Fruit fly (Drosophila melanogaster) whole organism, embryonic: ENCODE data around the gene CG31230.

ENCODE experiments used
- ATbp ChIP-seq: fragments of 200-800 bp; sonication (Bioruptor generic); optimal IDR thresholded peaks from 2 replicates; lab custom pipeline; 2017; ENCODE audit warnings: missing biosample characterization, mild to moderate bottlenecking, missing genetic modification characterization, missing genetic modification reagents
- Ada2b ChIP-seq: fragments of 200-800 bp; sonication (Bioruptor generic); IDR thresholded peaks from 2 replicates; pipeline ENCODE4 v1.3.6; 2022; ENCODE audit warnings: missing biosample characterization, missing genetic modification characterization
- Atf6 ChIP-seq: fragments of 200-800 bp; sonication (Bioruptor generic); IDR thresholded peaks from 2 replicates; pipeline ENCODE4 v1.3.6; 2022; ENCODE audit warnings: missing biosample characterization, missing genetic modification characterization
- Awh ChIP-seq: fragments of 200-800 bp; sonication (Bioruptor generic); IDR thresholded peaks from 2 replicates; pipeline ENCODE4, ENCODE4 v1.3.6; 2022; ENCODE audit warnings: missing biosample characterization, missing genetic modification characterization
- Blimp-1 ChIP-seq: fragments of 200-800 bp; sonication (Bioruptor generic); optimal IDR thresholded peaks from 3 replicates; lab custom pipeline; 2018; ENCODE audit warnings: missing biosample characterization, missing genetic modification characterization, mild to moderate bottlenecking, moderate library complexity, missing genetic modification reagents
- CG10147 ChIP-seq: fragments of 200-800 bp; sonication (Bioruptor generic); optimal IDR thresholded peaks from 2 replicates; lab custom pipeline; 2019; ENCODE audit warnings: missing biosample characterization, mild to moderate bottlenecking, missing genetic modification characterization, moderate library complexity
- CG10462 ChIP-seq: fragments of 200-800 bp; sonication (Bioruptor generic); optimal IDR thresholded peaks from 2 replicates; lab custom pipeline; 2016; ENCODE audit warnings: missing biosample characterization, missing genetic modification characterization
- CG10979 ChIP-seq: fragments of 200-800 bp; sonication (Bioruptor generic); optimal IDR thresholded peaks from 2 replicates; lab custom pipeline; 2018; ENCODE audit warnings: missing biosample characterization, mild to moderate bottlenecking, missing genetic modification characterization, moderate library complexity
- CG11456 ChIP-seq: fragments of 200-800 bp; sonication (Bioruptor generic); IDR thresholded peaks from 3 replicates; pipeline ENCODE4 v1.3.6; 2022; ENCODE audit warnings: missing biosample characterization, missing genetic modification characterization
- CG11560 ChIP-seq: fragments of 200-800 bp; sonication (Bioruptor generic); IDR thresholded peaks from 3 replicates; pipeline ENCODE4 v1.3.6; 2022; ENCODE audit warnings: missing biosample characterization, missing genetic modification characterization
- CG12219 ChIP-seq: fragments of 200-800 bp; sonication (Bioruptor generic); optimal IDR thresholded peaks from 3 replicates; lab custom pipeline; 2018; ENCODE audit warnings: missing biosample characterization, mild to moderate bottlenecking, missing genetic modification characterization
- CG13424 ChIP-seq: fragments of 200-800 bp; sonication (Bioruptor generic); optimal IDR thresholded peaks from 2 replicates; lab custom pipeline; 2019; ENCODE audit warnings: missing biosample characterization, mild to moderate bottlenecking, missing genetic modification characterization, moderate library complexity
- CG13775 ChIP-seq: fragments of 200-800 bp; sonication (Bioruptor generic); optimal IDR thresholded peaks from 3 replicates; lab custom pipeline; 2017; ENCODE audit warnings: missing biosample characterization, mild to moderate bottlenecking, missing genetic modification characterization
- CG15601 ChIP-seq: fragments of 200-800 bp; sonication (Bioruptor generic); optimal IDR thresholded peaks from 3 replicates; lab custom pipeline; 2019; ENCODE audit warnings: missing biosample characterization, mild to moderate bottlenecking, missing genetic modification characterization, moderate library complexity
- CG1647 ChIP-seq: fragments of 200-800 bp; sonication (Bioruptor generic); optimal IDR thresholded peaks from 3 replicates; lab custom pipeline; 2016; ENCODE audit warnings: missing biosample characterization, missing genetic modification characterization
- CG16779 ChIP-seq: fragments of 200-800 bp; sonication (Bioruptor generic); IDR thresholded peaks from 2 replicates; pipeline ENCODE4 v1.3.6; 2022; ENCODE audit warnings: missing biosample characterization, missing genetic modification characterization
- CG2875 ChIP-seq: fragments of 200-800 bp; sonication (Bioruptor generic); optimal IDR thresholded peaks from 2 replicates; lab custom pipeline; 2017; ENCODE audit warnings: missing biosample characterization, mild to moderate bottlenecking, missing genetic modification characterization, missing genetic modification reagents
- CG30403 ChIP-seq: fragments of 200-800 bp; sonication (Bioruptor generic); optimal IDR thresholded peaks from 3 replicates; lab custom pipeline; 2016; ENCODE audit warnings: missing biosample characterization, missing genetic modification characterization
- CG31388 ChIP-seq: fragments of 200-800 bp; sonication (Bioruptor generic); optimal IDR thresholded peaks from 2 replicates; lab custom pipeline; 2016; ENCODE audit warnings: missing biosample characterization, missing genetic modification characterization
- CG33213 ChIP-seq: fragments of 200-800 bp; sonication (Bioruptor generic); optimal IDR thresholded peaks from 3 replicates; lab custom pipeline; 2016; ENCODE audit warnings: missing biosample characterization, missing genetic modification characterization
- CG4282 ChIP-seq: fragments of 200-800 bp; sonication (Bioruptor generic); optimal IDR thresholded peaks from 2 replicates; lab custom pipeline; 2016; ENCODE audit warnings: missing biosample characterization, missing genetic modification characterization
- CG4707 ChIP-seq: fragments of 200-800 bp; sonication (Bioruptor generic); optimal IDR thresholded peaks from 2 replicates; lab custom pipeline; 2018; ENCODE audit warnings: missing biosample characterization, mild to moderate bottlenecking, missing genetic modification characterization, moderate library complexity
- CG6654 ChIP-seq: fragments of 200-800 bp; sonication (Bioruptor generic); optimal IDR thresholded peaks from 2 replicates; lab custom pipeline; 2017; ENCODE audit warnings: missing biosample characterization, mild to moderate bottlenecking, missing genetic modification characterization
- CG7271 ChIP-seq: fragments of 200-800 bp; sonication (Bioruptor generic); optimal IDR thresholded peaks from 2 replicates; lab custom pipeline; 2018; ENCODE audit warnings: missing biosample characterization, mild to moderate bottlenecking, missing genetic modification characterization, moderate library complexity
- CG8388 ChIP-seq: fragments of 200-800 bp; sonication (Bioruptor generic); optimal IDR thresholded peaks from 2 replicates; lab custom pipeline; 2019; ENCODE audit warnings: missing biosample characterization, mild to moderate bottlenecking, missing genetic modification characterization, moderate library complexity
- CG8924 ChIP-seq: fragments of 200-800 bp; optimal IDR thresholded peaks from 3 replicates; lab custom pipeline; 2019; ENCODE audit warnings: missing biosample characterization, mild to moderate bottlenecking, missing genetic modification characterization, moderate library complexity
- CoRest ChIP-seq: fragments of 200-800 bp; sonication (Bioruptor generic); optimal IDR thresholded peaks from 3 replicates; lab custom pipeline; 2018; ENCODE audit warnings: missing biosample characterization, mild to moderate bottlenecking, missing genetic modification characterization, moderate library complexity
- MTF-1 ChIP-seq: fragments of 200-800 bp; sonication (Bioruptor generic); optimal IDR thresholded peaks from 2 replicates; lab custom pipeline; 2018; ENCODE audit warnings: missing biosample characterization, mild to moderate bottlenecking, missing genetic modification characterization, borderline replicate concordance
- Max ChIP-seq: fragments of 200-800 bp; sonication (Bioruptor generic); optimal IDR thresholded peaks from 2 replicates; lab custom pipeline; 2016; ENCODE audit warnings: missing biosample characterization, mild to moderate bottlenecking, missing genetic modification characterization
- NC2β ChIP-seq: fragments of 200-800 bp; sonication (Bioruptor generic); optimal IDR thresholded peaks from 2 replicates; lab custom pipeline; 2016; ENCODE audit warnings: missing biosample characterization, missing genetic modification characterization
- Nf-YA ChIP-seq: fragments of 200-800 bp; sonication (Bioruptor generic); IDR thresholded peaks from 2 replicates; pipeline ENCODE4 v1.3.6; 2022; ENCODE audit warnings: missing biosample characterization, missing genetic modification characterization
- Oaz ChIP-seq: fragments of 200-800 bp; sonication (Bioruptor generic); IDR thresholded peaks from 2 replicates; pipeline ENCODE4 v1.3.6; 2022; ENCODE audit warnings: missing biosample characterization, missing genetic modification characterization
- PHDP ChIP-seq: fragments of 200-800 bp; sonication (Bioruptor generic); optimal IDR thresholded peaks from 3 replicates; lab custom pipeline; 2018; ENCODE audit warnings: missing biosample characterization, mild to moderate bottlenecking, missing genetic modification characterization, moderate library complexity
- Side ChIP-seq: fragments of 200-800 bp; sonication (Bioruptor generic); optimal IDR thresholded peaks from 2 replicates; lab custom pipeline; 2016; ENCODE audit warnings: missing biosample characterization, missing genetic modification characterization
- Spps ChIP-seq: fragments of 200-800 bp; sonication (Bioruptor generic); optimal IDR thresholded peaks from 2 replicates; lab custom pipeline; 2018; ENCODE audit warnings: missing biosample characterization, mild to moderate bottlenecking, missing genetic modification characterization
- Trl ChIP-seq, 3 experiments: fragments of >200 bp in 2 of 3; fragments of 200-800 bp in 1 of 3; sonication (Bioruptor generic) in 1 of 3; optimal IDR thresholded peaks; 2 replicates in 1 of 3; 3 replicates in 2 of 3; lab custom pipeline; 2016 to 2017; ENCODE audit warnings: missing biosample characterization in 1 of 3, missing genetic modification characterization in 1 of 3
- aop ChIP-seq: fragments of 200-800 bp; sonication (Bioruptor generic); IDR thresholded peaks from 2 replicates; pipeline ENCODE4 v1.3.6; 2022; ENCODE audit warnings: missing biosample characterization, missing genetic modification characterization
- bigmax ChIP-seq: fragments of 200-800 bp; sonication (Bioruptor generic); optimal IDR thresholded peaks from 2 replicates; lab custom pipeline; 2018; ENCODE audit warnings: missing biosample characterization, mild to moderate bottlenecking, missing genetic modification characterization
- cas ChIP-seq: fragments of 200-800 bp; sonication (Bioruptor generic); IDR thresholded peaks from 2 replicates; pipeline ENCODE4 v1.3.6; 2022; ENCODE audit warnings: missing biosample characterization, missing genetic modification characterization
- danr ChIP-seq: fragments of 200-800 bp; sonication (Bioruptor generic); IDR thresholded peaks from 2 replicates; pipeline ENCODE4 v1.3.6; 2022; ENCODE audit warnings: missing biosample characterization, missing genetic modification characterization
- fd102C ChIP-seq: fragments of 200-800 bp; sonication (Bioruptor generic); optimal IDR thresholded peaks from 2 replicates; lab custom pipeline; 2018; ENCODE audit warnings: missing biosample characterization, mild to moderate bottlenecking, missing genetic modification characterization, moderate library complexity
- grau ChIP-seq: fragments of 200-800 bp; optimal IDR thresholded peaks from 3 replicates; lab custom pipeline; 2019; ENCODE audit warnings: missing biosample characterization, mild to moderate bottlenecking, missing genetic modification characterization, moderate library complexity
- jigr1 ChIP-seq: fragments of 200-800 bp; sonication (Bioruptor generic); IDR thresholded peaks from 3 replicates; pipeline ENCODE4 v1.3.6; 2022; ENCODE audit warnings: missing biosample characterization, missing genetic modification characterization
- ken ChIP-seq: fragments of 200-800 bp; sonication (Bioruptor generic); IDR thresholded peaks from 3 replicates; pipeline ENCODE4 v1.3.6; 2022; ENCODE audit warnings: missing biosample characterization, missing genetic modification characterization
- kni ChIP-seq: fragments of 200-800 bp; sonication (Bioruptor generic); optimal IDR thresholded peaks from 3 replicates; lab custom pipeline; 2017; ENCODE audit warnings: mild to moderate bottlenecking, missing biosample characterization, missing genetic modification reagents, missing genetic modification characterization
- odd ChIP-seq: fragments of 200-800 bp; sonication (Bioruptor generic); optimal IDR thresholded peaks from 2 replicates; lab custom pipeline; 2017; ENCODE audit warnings: missing biosample characterization, mild to moderate bottlenecking, missing genetic modification characterization
- rib ChIP-seq: fragments of 200-800 bp; sonication (Bioruptor generic); IDR thresholded peaks from 2 replicates; pipeline ENCODE4 v1.3.6; 2022; ENCODE audit warnings: missing biosample characterization, missing genetic modification characterization
- sens-2 ChIP-seq: fragments of 200-800 bp; sonication (Bioruptor generic); IDR thresholded peaks from 2 replicates; pipeline ENCODE4 v1.3.6; 2022; ENCODE audit warnings: missing biosample characterization, missing genetic modification characterization
- stwl ChIP-seq: fragments of 200-800 bp; sonication (Bioruptor generic); optimal IDR thresholded peaks from 3 replicates; lab custom pipeline; 2018; ENCODE audit warnings: missing biosample characterization, mild to moderate bottlenecking, missing genetic modification characterization, moderate library complexity
- trh ChIP-seq: fragments of 200-800 bp; sonication (Bioruptor generic); optimal IDR thresholded peaks from 2 replicates; lab custom pipeline; 2016; ENCODE audit warnings: missing biosample characterization, missing genetic modification characterization
- wdn ChIP-seq: fragments of 200-800 bp; sonication (Bioruptor generic); IDR thresholded peaks from 2 replicates; pipeline ENCODE4 v1.3.6; 2022; ENCODE audit warnings: missing biosample characterization, missing genetic modification characterization
- z ChIP-seq: fragments of 200-800 bp; sonication (Bioruptor generic); IDR thresholded peaks from 3 replicates; pipeline ENCODE4 v1.3.6; 2022; ENCODE audit warnings: missing biosample characterization, missing genetic modification characterization

Gene CG31230

dm6 chr3R:18669152-18669551 is 2.3 kb upstream of the CG31230 start, which contains the start of gene CG7702 (continued):
- TF ChIP-seq CG6654 (GFP tag; lab: Kevin White, UChicago) = no peak
- no peak for TF ChIP-seq CG13424 (tag; lab: Kevin White, UChicago)
- no peak for TF ChIP-seq CG10462 (GFP tag; lab: Kevin White, UChicago)
- TF ChIP-seq Nf-YA (GFP tag; lab: Robert Waterston, UW) = no peak
- TF ChIP-seq Max = no peak
- 0 out of 3 replicates have a peak, but pooled peaks have one; percentile 26 for TF ChIP-seq z
- TF ChIP-seq CG13775 (GFP tag; lab: Kevin White, UChicago) = no peak
- TF ChIP-seq CG8388 (GFP tag; lab: Kevin White, UChicago) = peak; percentile 42
- no peak for TF ChIP-seq trh (GFP tag; lab: Kevin White, UChicago)
- TF ChIP-seq wdn (GFP tag; lab: Robert Waterston, UW) = no peak
- no peak for TF ChIP-seq Ada2b (GFP tag; lab: Robert Waterston, UW)
- no peak for TF ChIP-seq CG15601 (tag; lab: Kevin White, UChicago)
- TF ChIP-seq cas (GFP tag; lab: Robert Waterston, UW) = no peak
- TF ChIP-seq aop (GFP tag; lab: Robert Waterston, UW) = no peak
- TF ChIP-seq danr (GFP tag; lab: Robert Waterston, UW) = no peak
- TF ChIP-seq CG8924 (tag; lab: Kevin White, UChicago) = no peak
- TF ChIP-seq CG10147 (GFP tag; lab: Kevin White, UChicago) = no peak
- TF ChIP-seq Oaz = no peak
- peak; percentile 31 for TF ChIP-seq Blimp-1 (GFP tag; lab: Kevin White, UChicago)
- TF ChIP-seq kni (GFP tag; lab: Kevin White, UChicago) = peak; percentile 62
- TF ChIP-seq CG4282 = no peak
- TF ChIP-seq CG4707 (GFP tag; lab: Kevin White, UChicago) = no peak
- no peak for TF ChIP-seq fd102C (GFP tag; lab: Kevin White, UChicago)
- no peak for TF ChIP-seq odd (GFP tag; lab: Kevin White, UChicago)
- TF ChIP-seq grau (tag; lab: Kevin White, UChicago) = peak; percentile 38
- TF ChIP-seq CG1647 (GFP tag; lab: Kevin White, UChicago) = no peak
- no peak for TF ChIP-seq CG12219 (GFP tag; lab: Kevin White, UChicago)
- no peak for TF ChIP-seq stwl (tag; lab: Kevin White, UChicago)
- TF ChIP-seq CG10979 (tag; lab: Kevin White, UChicago) = no peak
- no peak for TF ChIP-seq jigr1 (GFP tag; lab: Robert Waterston, UW)
- no peak for TF ChIP-seq Spps (tag; lab: Kevin White, UChicago)
- no peak for TF ChIP-seq MTF-1
- TF ChIP-seq CG11560 = no peak
- no peak for TF ChIP-seq CG7271 (tag; lab: Kevin White, UChicago)
- TF ChIP-seq CG33213 = no peak
- no peak for TF ChIP-seq rib (GFP tag; lab: Robert Waterston, UW)
- no peak for TF ChIP-seq Atf6 (GFP tag; lab: Robert Waterston, UW)
- TF ChIP-seq CG2875 = no peak
- no peak for TF ChIP-seq Awh (GFP tag; lab: Robert Waterston, UW)
- TF ChIP-seq CG31388 (GFP tag; lab: Kevin White, UChicago) = no peak
- TF ChIP-seq Trl (optimal IDR thresholded peaks at IDR 0.05; lab: Kevin White, UChicago) = no peak
- TF ChIP-seq Trl (GFP tag; optimal IDR thresholded peaks at IDR 0.05; lab: Kevin White, UChicago) = no peak
- no peak for TF ChIP-seq CG16779 (GFP tag; lab: Robert Waterston, UW)
- TF ChIP-seq PHDP (tag; lab: Kevin White, UChicago) = no peak
- TF ChIP-seq ken (GFP tag; lab: Robert Waterston, UW) = no peak
- no peak for TF ChIP-seq bigmax
- TF ChIP-seq NC2β (GFP tag; lab: Kevin White, UChicago) = no peak
- TF ChIP-seq sens-2 (GFP tag; lab: Robert Waterston, UW) = no peak
- no peak for TF ChIP-seq CG11456 (GFP tag; lab: Robert Waterston, UW)
- TF ChIP-seq ATbp = no peak
- no peak for TF ChIP-seq Side (GFP tag; lab: Kevin White, UChicago)
- TF ChIP-seq CG30403 (GFP tag; lab: Kevin White, UChicago) = no peak
- TF ChIP-seq CoRest (tag; lab: Kevin White, UChicago) = no peak
